Fruit fly (Drosophila melanogaster) whole organism, adult: Measurements from ENCODE around the gene Orp8.

Experiments used
- CG11617 ChIP-seq: fragments of 200-800 bp; sonication (Bioruptor generic); optimal IDR thresholded peaks from 2 replicates; lab custom pipeline; 2017; ENCODE audit warnings: mild to moderate bottlenecking, missing biosample characterization, missing genetic modification reagents, missing genetic modification characterization
- CG12768 ChIP-seq: fragments of 200-800 bp; sonication (Bioruptor generic); optimal IDR thresholded peaks from 2 replicates; lab custom pipeline; 2017; ENCODE audit warnings: missing biosample characterization, missing genetic modification characterization, mild to moderate bottlenecking, moderate library complexity, missing genetic modification reagents
- CG14711 ChIP-seq: fragments of 200-800 bp; sonication (Bioruptor generic); optimal IDR thresholded peaks from 2 replicates; lab custom pipeline; 2018; ENCODE audit warnings: missing biosample characterization, mild to moderate bottlenecking, missing genetic modification characterization, moderate library complexity
- CG1620 ChIP-seq: fragments of 200-800 bp; sonication (Bioruptor generic); optimal IDR thresholded peaks from 2 replicates; lab custom pipeline; 2016; ENCODE audit warnings: missing biosample characterization, missing genetic modification characterization
- CG33017 ChIP-seq: fragments of 200-800 bp; sonication (Bioruptor generic); optimal IDR thresholded peaks from 2 replicates; lab custom pipeline; 2018; ENCODE audit warnings: missing biosample characterization, mild to moderate bottlenecking, missing genetic modification characterization, moderate library complexity
- CG5204 ChIP-seq: fragments of 200-800 bp; sonication (Bioruptor generic); optimal IDR thresholded peaks from 2 replicates; lab custom pipeline; 2016; ENCODE audit warnings: missing biosample characterization, missing genetic modification characterization
- CG7045 ChIP-seq: fragments of 200-800 bp; sonication (Bioruptor generic); optimal IDR thresholded peaks from 2 replicates; lab custom pipeline; 2017; ENCODE audit warnings: missing biosample characterization, mild to moderate bottlenecking, missing genetic modification characterization
- CG7101 ChIP-seq: fragments of 200-800 bp; sonication (Bioruptor generic); optimal IDR thresholded peaks from 2 replicates; lab custom pipeline; 2018; ENCODE audit warnings: missing biosample characterization, mild to moderate bottlenecking, missing genetic modification characterization, moderate library complexity
- Clk ChIP-seq: fragments of 200-800 bp; sonication (Bioruptor generic); optimal IDR thresholded peaks from 2 replicates; lab custom pipeline; 2017; ENCODE audit warnings: missing biosample characterization, missing genetic modification characterization
- Crg-1 ChIP-seq: fragments of 200-800 bp; sonication (Bioruptor generic); optimal IDR thresholded peaks from 2 replicates; lab custom pipeline; 2016; ENCODE audit warnings: missing biosample characterization, missing genetic modification characterization
- Hr96 ChIP-seq: fragments of 200-800 bp; sonication (Bioruptor generic); optimal IDR thresholded peaks from 2 replicates; lab custom pipeline; 2016; ENCODE audit warnings: missing biosample characterization, missing genetic modification characterization
- Mnt ChIP-seq: fragments of 200-800 bp; sonication (Bioruptor generic); optimal IDR thresholded peaks from 2 replicates; lab custom pipeline; 2016; ENCODE audit warnings: missing biosample characterization, mild to moderate bottlenecking, missing genetic modification characterization
- bab1 ChIP-seq: fragments of 200-800 bp; sonication (Bioruptor generic); optimal IDR thresholded peaks from 3 replicates; lab custom pipeline; 2019; ENCODE audit warnings: missing biosample characterization, mild to moderate bottlenecking, missing genetic modification characterization, moderate library complexity
- cic ChIP-seq: fragments of 200-800 bp; sonication (Bioruptor generic); optimal IDR thresholded peaks from 2 replicates; lab custom pipeline; 2017; ENCODE audit warnings: missing biosample characterization, mild to moderate bottlenecking, missing genetic modification characterization, moderate library complexity
- cnc ChIP-seq, 2 experiments: fragments of >200 bp; optimal IDR thresholded peaks; 2 replicates each; lab custom pipeline; 2017
- kay ChIP-seq: fragments of 200-800 bp; sonication (Bioruptor generic); peaks from one replicate; lab custom pipeline; 2016; ENCODE audit warnings: missing biosample characterization, missing genetic modification characterization, borderline replicate concordance
- ovo ChIP-seq: fragments of 200-800 bp; sonication (Bioruptor generic); optimal IDR thresholded peaks from 2 replicates; lab custom pipeline; 2016; ENCODE audit warnings: missing biosample characterization, missing genetic modification characterization
- pad ChIP-seq: fragments of 200-800 bp; sonication (Bioruptor generic); optimal IDR thresholded peaks from 3 replicates; lab custom pipeline; 2017; ENCODE audit warnings: missing biosample characterization, missing genetic modification characterization, mild to moderate bottlenecking, moderate library complexity, missing genetic modification reagents
- tj ChIP-seq: fragments of 200-800 bp; sonication (Bioruptor generic); optimal IDR thresholded peaks from 3 replicates; lab custom pipeline; 2017; ENCODE audit warnings: missing biosample characterization, mild to moderate bottlenecking, missing genetic modification characterization, moderate library complexity
- toe ChIP-seq: fragments of 200-800 bp; sonication (Bioruptor generic); optimal IDR thresholded peaks from 2 replicates; lab custom pipeline; 2016; ENCODE audit warnings: missing biosample characterization, missing genetic modification characterization

Gene Orp8

DNA sequence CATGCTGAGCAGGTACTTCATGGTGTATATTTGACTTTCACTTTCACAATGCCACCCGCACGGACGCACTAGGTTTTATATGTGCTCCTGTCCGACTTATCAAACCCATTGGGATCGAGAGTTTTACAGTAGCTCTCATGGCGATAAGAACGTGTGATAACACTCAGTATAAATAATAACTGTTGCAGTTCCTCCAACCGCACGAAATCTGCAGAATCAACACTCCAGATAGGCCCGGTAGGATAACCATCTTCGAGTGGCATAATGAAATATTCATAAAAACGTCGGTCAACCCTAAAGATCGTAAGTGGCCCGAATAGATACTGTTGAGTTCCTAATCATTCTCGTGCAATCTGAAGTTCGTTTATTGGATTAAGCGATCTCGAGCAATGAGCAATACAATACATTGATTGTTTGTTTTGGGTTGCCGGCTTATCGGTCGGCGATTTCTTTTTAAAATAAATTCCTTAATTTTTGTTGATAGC lies 1.6 kb upstream of the Orp8 start, which contains the start of gene CG4362:
Gene CG4362 (minus strand): TSS at position 51 of the 485 bp plus-strand sequence.
- TF ChIP-seq cic (peak; percentile 23), Hr96 (GFP tag; lab: Kevin White, UChicago) (no peak)

DNA sequence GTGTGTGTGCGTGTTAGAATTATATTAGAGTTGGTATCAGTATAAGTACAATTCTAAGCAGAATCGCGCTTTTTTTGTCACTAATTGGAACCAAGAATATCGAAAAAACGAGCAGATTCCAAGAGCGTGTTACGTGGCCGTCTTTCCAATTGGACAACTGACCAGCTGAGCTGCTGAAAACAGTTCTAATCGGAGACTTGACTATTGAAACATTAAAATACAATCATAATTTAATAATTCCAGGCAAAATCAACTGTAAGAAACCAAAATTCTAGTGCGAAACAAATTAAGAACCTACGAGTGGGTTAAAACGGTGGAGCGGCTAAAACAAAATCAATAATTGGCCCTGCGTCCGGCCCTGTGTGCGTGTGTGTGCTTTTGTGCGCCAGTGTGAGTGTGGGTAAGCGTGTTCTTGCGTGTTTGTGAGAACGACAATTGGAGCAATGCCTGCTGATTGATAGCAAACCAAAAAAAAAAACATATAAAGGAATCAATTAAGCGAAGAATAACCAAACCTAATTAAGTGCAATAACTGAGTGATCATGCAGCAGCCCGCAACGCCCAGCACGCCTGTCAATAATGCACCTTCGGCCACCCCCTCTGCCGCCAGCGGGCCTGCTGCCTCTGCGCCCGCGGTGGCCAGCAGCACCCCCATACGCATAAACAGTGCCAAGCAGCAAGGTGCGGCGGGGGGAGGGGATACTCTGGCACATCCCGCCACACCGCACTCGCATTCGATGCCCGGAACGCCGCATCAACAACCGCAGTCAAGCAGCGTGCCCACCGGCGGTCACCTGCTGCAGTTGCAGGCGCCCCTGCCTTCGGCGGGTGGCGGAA lies 735 bp downstream of the Orp8 start:
- TF ChIP-seq cnc (optimal IDR thresholded peaks at IDR 0.05; lab: Kevin White, UChicago), result no peak
- TF ChIP-seq CG7101 (tag; lab: Kevin White, UChicago), result no peak
- TF ChIP-seq CG1620, result no peak
- TF ChIP-seq ovo (GFP tag; lab: Kevin White, UChicago), result no peak
- TF ChIP-seq CG33017, result no peak
- peak; percentile 12 for TF ChIP-seq Mnt (GFP tag; lab: Kevin White, UChicago)
- TF ChIP-seq toe (GFP tag; lab: Kevin White, UChicago), result no peak

DNA sequence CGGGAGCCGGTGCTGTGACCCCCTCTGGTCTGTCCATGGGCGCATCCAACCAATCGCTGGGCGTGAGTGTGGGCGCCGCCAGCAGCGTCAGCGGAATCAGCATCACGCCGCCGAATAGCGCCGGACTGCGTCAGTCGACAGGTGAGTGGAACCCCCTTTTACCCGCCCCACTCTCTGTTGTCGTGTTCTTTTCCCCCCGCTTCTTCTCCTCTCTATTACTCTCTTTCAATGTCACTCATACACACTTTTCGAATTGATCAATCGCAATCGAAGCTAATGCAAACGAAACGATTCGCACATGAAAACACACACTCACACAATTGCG lies 1.3 kb downstream of the Orp8 start:
- TF ChIP-seq CG7045 (GFP tag; lab: Kevin White, UChicago) (no peak), cic (peak; percentile 82), CG11617 (GFP tag; lab: Kevin White, UChicago) (no peak), pad (GFP tag; lab: Kevin White, UChicago) (no peak), Mnt (GFP tag; lab: Kevin White, UChicago) (peak; percentile 19), Clk (GFP tag; lab: Kevin White, UChicago) (no peak), tj (GFP tag; lab: Kevin White, UChicago) (no peak), ovo (GFP tag; lab: Kevin White, UChicago) (no peak), toe (GFP tag; lab: Kevin White, UChicago) (no peak), cnc (optimal IDR thresholded peaks at IDR 0.05; lab: Kevin White, UChicago) (no peak), CG33017 (no peak), Hr96 (GFP tag; lab: Kevin White, UChicago) (no peak), CG5204 (no peak), CG12768 (GFP tag; lab: Kevin White, UChicago) (no peak), bab1 (GFP tag; lab: Kevin White, UChicago) (no peak)

DNA sequence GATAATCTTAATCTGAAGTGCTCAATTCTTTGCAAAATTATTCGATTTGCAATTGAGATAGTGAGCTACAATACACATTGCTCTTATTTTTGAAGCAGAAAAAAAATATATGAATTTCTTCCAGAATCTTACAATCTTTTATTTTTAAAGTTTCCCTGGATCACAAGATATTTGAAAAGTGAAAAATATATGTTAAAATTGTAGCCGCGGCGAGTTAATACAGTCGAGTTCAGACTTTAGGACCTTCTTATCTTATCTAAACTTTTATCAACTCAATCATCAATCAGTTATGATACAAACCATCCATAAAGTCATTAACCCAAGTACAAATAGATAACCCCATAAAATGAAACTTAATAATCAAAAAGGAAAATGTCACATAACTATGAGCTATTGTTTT lies 1.8 kb downstream of the Orp8 start:
- TF ChIP-seq CG7101 (tag; lab: Kevin White, UChicago), result peak; percentile 46
- no peak for TF ChIP-seq CG1620
- peak; percentile 60 for TF ChIP-seq CG33017
- no peak for TF ChIP-seq pad (GFP tag; lab: Kevin White, UChicago)
- peak; percentile 2 for TF ChIP-seq CG14711 (tag; lab: Kevin White, UChicago)
- no peak for TF ChIP-seq Hr96 (GFP tag; lab: Kevin White, UChicago)
- TF ChIP-seq ovo (GFP tag; lab: Kevin White, UChicago), result no peak
- no peak for TF ChIP-seq Crg-1 (GFP tag; lab: Kevin White, UChicago)
- TF ChIP-seq CG12768 (GFP tag; lab: Kevin White, UChicago), result no peak
- TF ChIP-seq CG11617 (GFP tag; lab: Kevin White, UChicago), result peak; percentile 17
- TF ChIP-seq kay (GFP tag; lab: Kevin White, UChicago), result peak; percentile 92
- no peak for TF ChIP-seq cic
- no peak for TF ChIP-seq cnc (optimal IDR thresholded peaks at IDR 0.05; lab: Kevin White, UChicago)
- no peak for TF ChIP-seq CG7045 (GFP tag; lab: Kevin White, UChicago)
- TF ChIP-seq tj (GFP tag; lab: Kevin White, UChicago), result no peak
- TF ChIP-seq Clk (GFP tag; lab: Kevin White, UChicago), result peak; percentile 13
- no peak for TF ChIP-seq Mnt (GFP tag; lab: Kevin White, UChicago)
- no peak for TF ChIP-seq CG5204

DNA sequence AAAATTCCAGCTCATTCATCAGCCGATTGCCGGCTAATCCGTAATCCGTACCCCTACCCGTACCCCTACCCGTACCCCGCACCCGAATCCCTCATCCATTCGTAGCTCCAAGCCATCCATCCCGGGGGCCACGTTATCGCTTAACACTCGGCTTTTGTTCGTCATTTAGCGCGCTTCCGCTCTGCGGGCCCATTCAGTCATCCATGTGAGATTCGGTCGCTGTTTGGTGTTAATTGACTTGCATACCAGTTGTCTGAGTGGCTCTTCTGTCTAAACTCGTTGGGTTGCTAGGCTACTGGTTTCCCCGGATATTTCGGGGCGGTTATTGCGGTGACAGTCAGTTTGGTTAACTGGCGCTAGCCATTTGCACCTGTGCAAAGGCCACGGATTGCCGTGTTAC lies 2.3 kb downstream of the Orp8 start:
- TF ChIP-seq cic, result peak; percentile 97
- no peak for TF ChIP-seq Hr96 (GFP tag; lab: Kevin White, UChicago)
- no peak for TF ChIP-seq toe (GFP tag; lab: Kevin White, UChicago)
- TF ChIP-seq Clk (GFP tag; lab: Kevin White, UChicago), result no peak
- TF ChIP-seq CG11617 (GFP tag; lab: Kevin White, UChicago), result no peak
- TF ChIP-seq ovo (GFP tag; lab: Kevin White, UChicago), result peak; percentile 10
- no peak for TF ChIP-seq pad (GFP tag; lab: Kevin White, UChicago)
- TF ChIP-seq Mnt (GFP tag; lab: Kevin White, UChicago), result peak; percentile 25
- no peak for TF ChIP-seq bab1 (GFP tag; lab: Kevin White, UChicago)
- no peak for TF ChIP-seq CG1620
- peak; percentile 19 for TF ChIP-seq CG12768 (GFP tag; lab: Kevin White, UChicago)
- no peak for TF ChIP-seq Crg-1 (GFP tag; lab: Kevin White, UChicago)

DNA sequence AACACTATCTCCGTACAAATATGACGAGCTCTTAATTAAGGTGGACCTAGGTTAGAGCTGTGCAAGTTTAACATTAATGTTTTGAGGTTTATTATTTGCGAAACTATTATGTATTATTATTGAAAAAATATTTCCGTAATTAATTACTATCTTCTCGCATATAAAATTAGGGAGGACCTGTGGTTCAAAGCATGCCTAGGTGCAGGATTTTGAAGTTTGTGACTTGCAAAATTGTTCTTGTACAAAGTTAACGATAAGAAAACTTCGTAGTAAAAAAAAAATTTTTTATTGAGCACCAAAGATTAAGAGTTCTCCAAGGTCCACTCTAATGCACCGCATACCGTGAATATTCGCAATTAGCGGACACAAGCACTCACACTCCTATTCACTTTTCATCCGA lies 3.7 kb downstream of the Orp8 start:
- TF ChIP-seq toe (GFP tag; lab: Kevin White, UChicago) (peak; percentile 73), CG14711 (tag; lab: Kevin White, UChicago) (peak; percentile 85), CG1620 (no peak), bab1 (GFP tag; lab: Kevin White, UChicago) (peak; percentile 49), Crg-1 (GFP tag; lab: Kevin White, UChicago) (peak; percentile 44), CG11617 (GFP tag; lab: Kevin White, UChicago) (peak; percentile 73), CG7045 (GFP tag; lab: Kevin White, UChicago) (peak; percentile 87), tj (GFP tag; lab: Kevin White, UChicago) (peak; percentile 49), Clk (GFP tag; lab: Kevin White, UChicago) (peak; percentile 60), Mnt (GFP tag; lab: Kevin White, UChicago) (peak; percentile 21), CG5204 (peak; percentile 56), CG12768 (GFP tag; lab: Kevin White, UChicago) (peak; percentile 75), cnc (optimal IDR thresholded peaks at IDR 0.05; lab: Kevin White, UChicago) (no peak), Hr96 (GFP tag; lab: Kevin White, UChicago) (peak; percentile 71), ovo (GFP tag; lab: Kevin White, UChicago) (no peak), pad (GFP tag; lab: Kevin White, UChicago) (peak; percentile 42), kay (GFP tag; lab: Kevin White, UChicago) (no peak), cic (no peak), CG33017 (peak; percentile 88), CG7101 (tag; lab: Kevin White, UChicago) (peak; percentile 74)
